Fruit fly (Drosophila melanogaster) whole organism, embryonic: ENCODE data around the gene CG42716.
A peak's percentile ranks its signal among the peaks of the same experiment; 100 is the strongest.

Experiments
- Antp ChIP-seq: fragments of 200-800 bp; sonication (Bioruptor generic); optimal IDR thresholded peaks from 3 replicates; lab custom pipeline; 2016; ENCODE audit warnings: missing biosample characterization, missing genetic modification characterization
- CG10462 ChIP-seq: fragments of 200-800 bp; sonication (Bioruptor generic); optimal IDR thresholded peaks from 2 replicates; lab custom pipeline; 2016; ENCODE audit warnings: missing biosample characterization, missing genetic modification characterization
- CG11093 ChIP-seq: fragments of 200-800 bp; sonication (Bioruptor generic); IDR thresholded peaks from 3 replicates; pipeline ENCODE4 v1.3.6; 2022; ENCODE audit warnings: missing biosample characterization, missing genetic modification characterization
- CG12391 ChIP-seq: fragments of 200-800 bp; sonication (Bioruptor generic); optimal IDR thresholded peaks from 3 replicates; lab custom pipeline; 2018; ENCODE audit warnings: missing biosample characterization, mild to moderate bottlenecking, missing genetic modification characterization, moderate library complexity
- CG12659 ChIP-seq: fragments of 200-800 bp; sonication (Bioruptor generic); optimal IDR thresholded peaks from 3 replicates; lab custom pipeline; 2017; ENCODE audit warnings: mild to moderate bottlenecking, missing biosample characterization, missing genetic modification reagents, missing genetic modification characterization
- CG15011 ChIP-seq: fragments of 200-800 bp; sonication (Bioruptor generic); optimal IDR thresholded peaks from 3 replicates; lab custom pipeline; 2018; ENCODE audit warnings: missing biosample characterization, mild to moderate bottlenecking, missing genetic modification characterization
- CG15601 ChIP-seq: fragments of 200-800 bp; sonication (Bioruptor generic); optimal IDR thresholded peaks from 3 replicates; lab custom pipeline; 2019; ENCODE audit warnings: missing biosample characterization, mild to moderate bottlenecking, missing genetic modification characterization, moderate library complexity
- CG17802 ChIP-seq: fragments of 200-800 bp; sonication (Bioruptor generic); optimal IDR thresholded peaks from 2 replicates; lab custom pipeline; 2018; ENCODE audit warnings: missing biosample characterization, mild to moderate bottlenecking, missing genetic modification characterization, moderate library complexity
- CG18619 ChIP-seq: fragments of 200-800 bp; sonication (Bioruptor generic); optimal IDR thresholded peaks from 3 replicates; lab custom pipeline; 2017; ENCODE audit warnings: missing biosample characterization, mild to moderate bottlenecking, missing genetic modification characterization
- CG18764 ChIP-seq: fragments of 200-800 bp; sonication (Bioruptor generic); optimal IDR thresholded peaks from 3 replicates; lab custom pipeline; 2016; ENCODE audit warnings: missing biosample characterization, missing genetic modification characterization
- CG2889 ChIP-seq: fragments of 200-800 bp; sonication (Bioruptor generic); IDR thresholded peaks from 3 replicates; pipeline ENCODE4 v1.3.6; 2022; ENCODE audit warnings: missing biosample characterization, missing genetic modification characterization
- CG32532 ChIP-seq: fragments of 200-800 bp; sonication (Bioruptor generic); IDR thresholded peaks from 2 replicates; pipeline ENCODE4 v1.3.6; 2022; ENCODE audit warnings: missing biosample characterization, missing genetic modification characterization
- CG32772 ChIP-seq: fragments of 200-800 bp; sonication (Bioruptor generic); IDR thresholded peaks from 2 replicates; pipeline ENCODE4 v1.3.6; 2022; ENCODE audit warnings: missing biosample characterization, missing genetic modification characterization
- CG33213 ChIP-seq: fragments of 200-800 bp; sonication (Bioruptor generic); optimal IDR thresholded peaks from 3 replicates; lab custom pipeline; 2016; ENCODE audit warnings: missing biosample characterization, missing genetic modification characterization
- CG33557 ChIP-seq: fragments of 200-800 bp; sonication (Bioruptor generic); optimal IDR thresholded peaks from 2 replicates; lab custom pipeline; 2019; ENCODE audit warnings: missing biosample characterization, mild to moderate bottlenecking, missing genetic modification characterization, moderate library complexity
- CG3407 ChIP-seq: fragments of 200-800 bp; sonication (Bioruptor generic); optimal IDR thresholded peaks from 2 replicates; lab custom pipeline; 2018; ENCODE audit warnings: missing biosample characterization, mild to moderate bottlenecking, missing genetic modification characterization
- CG4424 ChIP-seq: fragments of 200-800 bp; sonication (Bioruptor generic); optimal IDR thresholded peaks from 3 replicates; lab custom pipeline; 2016; ENCODE audit warnings: missing biosample characterization, missing genetic modification characterization
- CG6689 ChIP-seq: fragments of 200-800 bp; sonication (Bioruptor generic); IDR thresholded peaks from 2 replicates; pipeline ENCODE4 v1.3.6; 2022; ENCODE audit warnings: missing biosample characterization, missing genetic modification characterization
- CG7372 ChIP-seq: fragments of 200-800 bp; sonication (Bioruptor generic); IDR thresholded peaks from 2 replicates; pipeline ENCODE4 v1.3.6; 2022; ENCODE audit warnings: missing biosample characterization, missing genetic modification characterization
- CG9437 ChIP-seq: fragments of 200-800 bp; sonication (Bioruptor generic); optimal IDR thresholded peaks from 2 replicates; lab custom pipeline; 2018; ENCODE audit warnings: missing biosample characterization, mild to moderate bottlenecking, missing genetic modification characterization
- CG9609 ChIP-seq: fragments of 200-800 bp; sonication (Bioruptor generic); optimal IDR thresholded peaks from 3 replicates; lab custom pipeline; 2016; ENCODE audit warnings: missing biosample characterization, missing genetic modification characterization
- CG9727 ChIP-seq: fragments of 200-800 bp; sonication (Bioruptor generic); optimal IDR thresholded peaks from 3 replicates; lab custom pipeline; 2017; ENCODE audit warnings: missing biosample characterization, mild to moderate bottlenecking, missing genetic modification characterization
- D19A ChIP-seq: fragments of 200-800 bp; optimal IDR thresholded peaks from 3 replicates; lab custom pipeline; 2019; ENCODE audit warnings: missing biosample characterization, mild to moderate bottlenecking, missing genetic modification characterization, moderate library complexity
- Dad ChIP-seq: fragments of 200-800 bp; sonication (Bioruptor generic); optimal IDR thresholded peaks from 3 replicates; lab custom pipeline; 2016; ENCODE audit warnings: missing biosample characterization, missing genetic modification characterization
- Dp ChIP-seq: fragments of 200-800 bp; sonication (Bioruptor generic); optimal IDR thresholded peaks from 2 replicates; lab custom pipeline; 2018; ENCODE audit warnings: missing biosample characterization, mild to moderate bottlenecking, missing genetic modification characterization, moderate library complexity
- Ets65A ChIP-seq: fragments of 200-800 bp; sonication (Bioruptor generic); peaks from one replicate; lab custom pipeline; 2016; ENCODE audit warnings: missing biosample characterization, missing genetic modification characterization
- Hmr ChIP-seq: fragments of 200-800 bp; sonication (Bioruptor generic); optimal IDR thresholded peaks from 3 replicates; lab custom pipeline; 2017; ENCODE audit warnings: mild to moderate bottlenecking, missing biosample characterization, missing genetic modification reagents, missing genetic modification characterization
- Hr78 ChIP-seq, 2 experiments: fragments of 200-800 bp in 1 of 2; fragments of >200 bp in 1 of 2; sonication (Bioruptor generic) in 1 of 2; optimal IDR thresholded peaks; 2 replicates each; lab custom pipeline; 2017 to 2019; ENCODE audit warnings: missing biosample characterization in 2 of 2, missing genetic modification characterization in 2 of 2, mild to moderate bottlenecking in 1 of 2, moderate library complexity in 1 of 2
- MTF-1 ChIP-seq: fragments of 200-800 bp; sonication (Bioruptor generic); optimal IDR thresholded peaks from 2 replicates; lab custom pipeline; 2018; ENCODE audit warnings: missing biosample characterization, mild to moderate bottlenecking, missing genetic modification characterization, borderline replicate concordance
- Rfx ChIP-seq: fragments of 200-800 bp; sonication (Bioruptor generic); IDR thresholded peaks from 2 replicates; pipeline ENCODE4 v1.3.6; 2022; ENCODE audit warnings: missing biosample characterization, missing genetic modification characterization
- Rx ChIP-seq: fragments of 200-800 bp; sonication (Bioruptor generic); IDR thresholded peaks from 2 replicates; pipeline ENCODE4 v1.3.6; 2022; ENCODE audit warnings: missing biosample characterization, missing genetic modification characterization
- Sox100B ChIP-seq: fragments of 200-800 bp; sonication (Bioruptor generic); optimal IDR thresholded peaks from 3 replicates; lab custom pipeline; 2018; ENCODE audit warnings: missing biosample characterization, mild to moderate bottlenecking, missing genetic modification characterization
- crp ChIP-seq, 2 experiments: fragments of 200-800 bp; sonication (Bioruptor generic); optimal IDR thresholded peaks; 2 replicates in 1 of 2; 3 replicates in 1 of 2; lab custom pipeline; 2017; ENCODE audit warnings: missing biosample characterization in 2 of 2, missing genetic modification characterization in 2 of 2, mild to moderate bottlenecking in 1 of 2, moderate library complexity in 1 of 2
- emc ChIP-seq: fragments of 200-800 bp; sonication (Bioruptor generic); optimal IDR thresholded peaks from 2 replicates; lab custom pipeline; 2016; ENCODE audit warnings: missing biosample characterization, missing genetic modification characterization
- fd3F ChIP-seq: fragments of 200-800 bp; sonication (Bioruptor generic); optimal IDR thresholded peaks from 2 replicates; lab custom pipeline; 2018; ENCODE audit warnings: missing biosample characterization, mild to moderate bottlenecking, missing genetic modification characterization, moderate library complexity
- gfzf ChIP-seq: fragments of 200-800 bp; sonication (Bioruptor generic); optimal IDR thresholded peaks from 2 replicates; lab custom pipeline; 2016; ENCODE audit warnings: missing biosample characterization, mild to moderate bottlenecking, missing genetic modification characterization, moderate library complexity
- ind ChIP-seq: fragments of 200-800 bp; sonication (Bioruptor generic); optimal IDR thresholded peaks from 3 replicates; lab custom pipeline; 2016; ENCODE audit warnings: missing biosample characterization, missing genetic modification characterization
- kni ChIP-seq: fragments of 200-800 bp; sonication (Bioruptor generic); optimal IDR thresholded peaks from 3 replicates; lab custom pipeline; 2017; ENCODE audit warnings: mild to moderate bottlenecking, missing biosample characterization, missing genetic modification reagents, missing genetic modification characterization
- lmd ChIP-seq: fragments of 200-800 bp; sonication (Bioruptor generic); IDR thresholded peaks from 2 replicates; pipeline ENCODE4 v1.3.6; 2022; ENCODE audit warnings: missing biosample characterization, missing genetic modification characterization
- lov ChIP-seq, 2 experiments: fragments of 200-800 bp in 1 of 2; fragments of >200 bp in 1 of 2; sonication (Bioruptor generic) in 1 of 2; IDR thresholded peaks in 1 of 2; optimal IDR thresholded peaks in 1 of 2; 2 replicates in 1 of 2; 3 replicates in 1 of 2; pipeline versions ENCODE4 v1.3.6 to Lab custom; 2017 to 2022; ENCODE audit warnings: missing biosample characterization in 1 of 2, missing genetic modification characterization in 1 of 2
- otp ChIP-seq: fragments of 200-800 bp; sonication (Bioruptor generic); IDR thresholded peaks from 3 replicates; pipeline ENCODE4, ENCODE4 v1.3.6; 2022; ENCODE audit warnings: missing biosample characterization, missing genetic modification characterization
- p53 ChIP-seq: fragments of 200-800 bp; sonication (Bioruptor generic); optimal IDR thresholded peaks from 2 replicates; lab custom pipeline; 2016; ENCODE audit warnings: missing biosample characterization, missing genetic modification characterization
- slbo ChIP-seq: fragments of 200-800 bp; sonication (Bioruptor generic); IDR thresholded peaks from 2 replicates; pipeline ENCODE4 v1.3.6; 2022; ENCODE audit warnings: missing biosample characterization, missing genetic modification characterization
- tna ChIP-seq: fragments of 200-800 bp; sonication (Bioruptor generic); IDR thresholded peaks from 2 replicates; pipeline ENCODE4 v1.3.6; 2022; ENCODE audit warnings: missing biosample characterization, missing genetic modification characterization; ENCODE audit not compliant: partially characterized antibody
- unpg ChIP-seq: fragments of 200-800 bp; sonication (Bioruptor generic); optimal IDR thresholded peaks from 3 replicates; lab custom pipeline; 2018; ENCODE audit warnings: missing biosample characterization, mild to moderate bottlenecking, missing genetic modification characterization, moderate library complexity
- z ChIP-seq: fragments of 200-800 bp; sonication (Bioruptor generic); IDR thresholded peaks from 3 replicates; pipeline ENCODE4 v1.3.6; 2022; ENCODE audit warnings: missing biosample characterization, missing genetic modification characterization

The CG42716 gene

dm6 chr3L:16026065-16026789 lies 7.4 kb upstream of the CG42716 start (continued):
- TF ChIP-seq Hmr (GFP tag; lab: Kevin White, UChicago) (peak; percentile 68), unpg (GFP tag; lab: Kevin White, UChicago) (peak; percentile 45), CG6689 (GFP tag; lab: Robert Waterston, UW) (0 out of 2 replicates have a peak, but pooled peaks have one; percentile 14), emc (GFP tag; lab: Kevin White, UChicago) (no peak), CG12391 (peak; percentile 26), CG11093 (GFP tag; lab: Robert Waterston, UW) (peak; percentile 37; the same call in 1 of the 3 replicates), D19A (no peak), lov (optimal IDR thresholded peaks at IDR 0.05; lab: Kevin White, UChicago) (no peak), lov (GFP tag; IDR thresholded peaks at IDR 0.05; lab: Robert Waterston, UW) (peak; percentile 87), gfzf (GFP tag; lab: Kevin White, UChicago) (no peak), lmd (GFP tag; lab: Robert Waterston, UW) (no peak), CG15601 (tag; lab: Kevin White, UChicago) (peak; percentile 87), CG7372 (GFP tag; lab: Robert Waterston, UW) (no peak), CG32532 (peak; percentile 14; the same call in 1 of the 2 replicates), CG2889 (no peak)

DNA sequence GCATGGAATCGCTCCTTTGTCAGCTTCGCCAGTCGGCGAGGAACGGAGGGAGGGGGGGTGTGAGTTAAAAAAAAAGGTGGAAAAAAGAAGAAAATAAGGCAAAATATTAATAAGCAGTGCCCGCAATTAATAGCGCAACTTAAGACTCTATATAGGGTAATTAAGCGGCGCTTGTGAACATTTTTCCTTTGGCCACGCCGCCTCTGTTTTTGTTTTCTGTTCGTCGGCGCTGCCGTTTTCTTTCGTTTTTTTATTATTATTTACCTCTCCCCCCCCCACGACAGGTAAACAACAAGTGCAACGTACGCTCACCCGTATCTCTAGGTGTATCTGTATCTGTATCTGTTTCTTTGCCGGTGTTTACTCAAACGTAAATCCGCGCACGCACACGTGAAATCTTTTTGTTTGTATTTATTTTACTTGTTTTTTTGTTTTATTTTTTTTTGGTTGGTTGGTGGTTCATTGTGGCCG lies 6.4 kb upstream of the CG42716 start:
- TF ChIP-seq tna (GFP tag; lab: Robert Waterston, UW) = no peak
- 0 out of 3 replicates have a peak, but pooled peaks have one; percentile 11 for TF ChIP-seq otp (GFP tag; lab: Robert Waterston, UW)
- peak; percentile 64 for TF ChIP-seq CG9727
- peak; percentile 87 for TF ChIP-seq kni (GFP tag; lab: Kevin White, UChicago)
- TF ChIP-seq CG33557 (GFP tag; lab: Kevin White, UChicago) = peak; percentile 53
- peak; percentile 49; the same call in 1 of the 2 replicates for TF ChIP-seq Rfx (GFP tag; lab: Robert Waterston, UW)
- TF ChIP-seq lov (optimal IDR thresholded peaks at IDR 0.05; lab: Kevin White, UChicago) = no peak
- no peak for TF ChIP-seq lov (GFP tag; IDR thresholded peaks at IDR 0.05; lab: Robert Waterston, UW)
- TF ChIP-seq p53 (GFP tag; lab: Kevin White, UChicago) = no peak
- TF ChIP-seq fd3F (GFP tag; lab: Kevin White, UChicago) = no peak
- TF ChIP-seq z = 0 out of 3 replicates have a peak, but pooled peaks have one; percentile 14
- TF ChIP-seq ind (GFP tag; lab: Kevin White, UChicago) = no peak
- peak; percentile 68 for TF ChIP-seq slbo (GFP tag; lab: Robert Waterston, UW)
- TF ChIP-seq CG32772 = peak; percentile 39; the same call in 1 of the 2 replicates
- TF ChIP-seq CG18619 (GFP tag; lab: Kevin White, UChicago) = peak; percentile 30
- TF ChIP-seq CG3407 (GFP tag; lab: Kevin White, UChicago) = peak; percentile 50
- TF ChIP-seq CG33213 (GFP tag; lab: Kevin White, UChicago) = peak; percentile 21
- peak; percentile 79 for TF ChIP-seq Ets65A (GFP tag; lab: Kevin White, UChicago)
- peak; percentile 61 for TF ChIP-seq CG15011 (GFP tag; lab: Kevin White, UChicago)
- TF ChIP-seq Hr78 (GFP tag; optimal IDR thresholded peaks at IDR 0.05; lab: Kevin White, UChicago) = peak in 1 of 2 experiments; percentile 11
- no peak for TF ChIP-seq CG9437 (GFP tag; lab: Kevin White, UChicago)
- TF ChIP-seq Rx (GFP tag; lab: Robert Waterston, UW) = no peak
- TF ChIP-seq Antp (GFP tag; lab: Kevin White, UChicago) = peak; percentile 17
- no peak for TF ChIP-seq CG17802 (tag; lab: Kevin White, UChicago)
- TF ChIP-seq CG12659 (GFP tag; lab: Kevin White, UChicago) = peak; percentile 25
- no peak for TF ChIP-seq Dp
- peak; percentile 37 for TF ChIP-seq CG4424 (GFP tag; lab: Kevin White, UChicago)
- TF ChIP-seq CG18764 (GFP tag; lab: Kevin White, UChicago) = no peak
- TF ChIP-seq CG10462 (GFP tag; lab: Kevin White, UChicago) = no peak
- TF ChIP-seq CG7372 (GFP tag; lab: Robert Waterston, UW) = no peak
- TF ChIP-seq crp (GFP tag; optimal IDR thresholded peaks at IDR 0.05; lab: Kevin White, UChicago) = no peak
- TF ChIP-seq CG9609 (GFP tag; lab: Kevin White, UChicago) = no peak
- TF ChIP-seq Sox100B (GFP tag; lab: Kevin White, UChicago) = peak; percentile 64
- peak; percentile 71 for TF ChIP-seq MTF-1 (GFP tag; lab: Kevin White, UChicago)
- TF ChIP-seq Dad (GFP tag; lab: Kevin White, UChicago) = no peak
